Fruit fly (Drosophila melanogaster) whole organism, pupa: ENCODE results near the gene Nepl16.
A peak's percentile ranks its signal among the peaks of the same experiment; 100 is the strongest.

Experiments used
- CG10348 ChIP-seq: fragments of 200-800 bp; sonication (Bioruptor generic); IDR thresholded peaks from 2 replicates; pipeline ENCODE4 v1.3.6; 2022; ENCODE audit warnings: missing biosample characterization, missing genetic modification characterization
- CG12605 ChIP-seq: fragments of 200-800 bp; sonication (Bioruptor generic); IDR thresholded peaks from 2 replicates; pipeline ENCODE4 v1.3.6; 2022; ENCODE audit warnings: missing biosample characterization, missing genetic modification characterization
- CG13204 ChIP-seq: fragments of 200-800 bp; sonication (Bioruptor generic); optimal IDR thresholded peaks from 2 replicates; lab custom pipeline; 2018; ENCODE audit warnings: missing biosample characterization, mild to moderate bottlenecking, missing genetic modification characterization, moderate library complexity
- CG14655 ChIP-seq: fragments of 200-800 bp; sonication (Bioruptor generic); optimal IDR thresholded peaks from 3 replicates; lab custom pipeline; 2017; ENCODE audit warnings: mild to moderate bottlenecking, missing biosample characterization, missing genetic modification reagents, missing genetic modification characterization
- CG15710 ChIP-seq: fragments of 200-800 bp; sonication (Bioruptor generic); optimal IDR thresholded peaks from 2 replicates; lab custom pipeline; 2018; ENCODE audit warnings: missing biosample characterization, mild to moderate bottlenecking, missing genetic modification characterization, moderate library complexity
- CG17806 ChIP-seq: fragments of 200-800 bp; sonication (Bioruptor generic); optimal IDR thresholded peaks from 2 replicates; lab custom pipeline; 2018; ENCODE audit warnings: missing biosample characterization, mild to moderate bottlenecking, missing genetic modification characterization, moderate library complexity
- CG32121 ChIP-seq: fragments of 200-800 bp; sonication (Bioruptor generic); IDR thresholded peaks from 2 replicates; pipeline ENCODE4 v1.3.6; 2022; ENCODE audit warnings: missing biosample characterization, missing genetic modification characterization
- CG34367 ChIP-seq: fragments of 200-800 bp; sonication (Bioruptor generic); optimal IDR thresholded peaks from 2 replicates; lab custom pipeline; 2018; ENCODE audit warnings: missing biosample characterization, mild to moderate bottlenecking, missing genetic modification characterization
- CG4496 ChIP-seq: fragments of 200-800 bp; sonication (Bioruptor generic); IDR thresholded peaks from 3 replicates; pipeline ENCODE4 v1.3.6; 2022; ENCODE audit warnings: missing biosample characterization, missing genetic modification characterization
- CG8159 ChIP-seq: fragments of 200-800 bp; sonication (Bioruptor generic); optimal IDR thresholded peaks from 3 replicates; lab custom pipeline; 2018; ENCODE audit warnings: missing biosample characterization, mild to moderate bottlenecking, missing genetic modification characterization, moderate library complexity
- CG8301 ChIP-seq: fragments of 200-800 bp; sonication (Bioruptor generic); optimal IDR thresholded peaks from 2 replicates; lab custom pipeline; 2018; ENCODE audit warnings: missing biosample characterization, mild to moderate bottlenecking, missing genetic modification characterization
- CG9948 ChIP-seq: fragments of 200-800 bp; sonication (Bioruptor generic); optimal IDR thresholded peaks from 2 replicates; lab custom pipeline; 2018; ENCODE audit warnings: missing biosample characterization, mild to moderate bottlenecking, missing genetic modification characterization, moderate library complexity
- D1 ChIP-seq: fragments of 200-800 bp; sonication (Bioruptor generic); optimal IDR thresholded peaks from 2 replicates; lab custom pipeline; 2018; ENCODE audit warnings: missing biosample characterization, mild to moderate bottlenecking, missing genetic modification characterization, moderate library complexity
- EcR ChIP-seq: fragments of 200-800 bp; sonication (Bioruptor generic); optimal IDR thresholded peaks from 3 replicates; lab custom pipeline; 2019; ENCODE audit warnings: missing biosample characterization, missing genetic modification characterization, mild to moderate bottlenecking, moderate library complexity, missing genetic modification reagents
- Ets98B ChIP-seq: fragments of 200-800 bp; sonication (Bioruptor generic); IDR thresholded peaks from 2 replicates; pipeline ENCODE4 v1.3.6; 2022; ENCODE audit warnings: missing biosample characterization, missing genetic modification characterization
- Pif1A ChIP-seq: fragments of 200-800 bp; sonication (Bioruptor generic); optimal IDR thresholded peaks from 3 replicates; lab custom pipeline; 2016; ENCODE audit warnings: missing biosample characterization, missing genetic modification characterization
- Pif1B ChIP-seq: fragments of 200-800 bp; sonication (Bioruptor generic); optimal IDR thresholded peaks from 3 replicates; lab custom pipeline; 2016; ENCODE audit warnings: missing biosample characterization, missing genetic modification characterization
- Snoo ChIP-seq: fragments of 200-800 bp; sonication (Bioruptor generic); optimal IDR thresholded peaks from 3 replicates; lab custom pipeline; 2017; ENCODE audit warnings: missing biosample characterization, mild to moderate bottlenecking, missing genetic modification characterization, inconsistent platforms
- fd96Ca ChIP-seq: fragments of 200-800 bp; sonication (Bioruptor generic); IDR thresholded peaks from 3 replicates; pipeline ENCODE4 v1.3.6; 2022; ENCODE audit warnings: missing biosample characterization, missing genetic modification characterization
- gl ChIP-seq: fragments of 200-800 bp; sonication (Bioruptor generic); optimal IDR thresholded peaks from 2 replicates; lab custom pipeline; 2018; ENCODE audit warnings: missing biosample characterization, mild to moderate bottlenecking, missing genetic modification characterization
- rn ChIP-seq: fragments of 200-800 bp; sonication (Bioruptor generic); IDR thresholded peaks from 2 replicates; pipeline ENCODE4 v1.3.6; 2022; ENCODE audit warnings: missing biosample characterization, missing genetic modification characterization

The Nepl16 gene

dm6 chr3R:25080446-25080845 is 31.9 kb downstream of the Nepl16 start:
- no peak for TF ChIP-seq CG13204 (GFP tag; lab: Kevin White, UChicago)
- TF ChIP-seq CG10348 (GFP tag; lab: Robert Waterston, UW), result no peak
- TF ChIP-seq CG32121 (GFP tag; lab: Robert Waterston, UW), result peak; percentile 46; the same call in 1 of the 2 replicates

dm6 chr3R:25078665-25079064 is 33.7 kb downstream of the Nepl16 start:
- TF ChIP-seq Pif1A, result no peak
- TF ChIP-seq CG8159, result no peak
- TF ChIP-seq CG8301, result no peak
- no peak for TF ChIP-seq Pif1B (GFP tag; lab: Kevin White, UChicago)
- TF ChIP-seq Ets98B (GFP tag; lab: Robert Waterston, UW), result no peak
- no peak for TF ChIP-seq fd96Ca (GFP tag; lab: Robert Waterston, UW)
- TF ChIP-seq CG13204 (GFP tag; lab: Kevin White, UChicago), result no peak
- TF ChIP-seq gl (tag; lab: Kevin White, UChicago), result no peak
- no peak for TF ChIP-seq CG9948 (tag; lab: Kevin White, UChicago)
- no peak for TF ChIP-seq CG17806 (tag; lab: Kevin White, UChicago)
- TF ChIP-seq CG15710 (tag; lab: Kevin White, UChicago), result no peak
- TF ChIP-seq rn (GFP tag; lab: Robert Waterston, UW), result no peak
- TF ChIP-seq D1 (tag; lab: Kevin White, UChicago), result no peak
- no peak for TF ChIP-seq CG10348 (GFP tag; lab: Robert Waterston, UW)
- no peak for TF ChIP-seq CG34367 (tag; lab: Kevin White, UChicago)
- TF ChIP-seq CG4496 (GFP tag; lab: Robert Waterston, UW), result no peak

dm6 chr3R:25077280-25077820 is 35.0 kb downstream of the Nepl16 start:
- TF ChIP-seq CG4496 (GFP tag; lab: Robert Waterston, UW) (no peak), gl (tag; lab: Kevin White, UChicago) (no peak), fd96Ca (GFP tag; lab: Robert Waterston, UW) (no peak), CG15710 (tag; lab: Kevin White, UChicago) (no peak), Pif1A (no peak), Snoo (tag; lab: Kevin White, UChicago) (no peak), CG10348 (GFP tag; lab: Robert Waterston, UW) (no peak)

dm6 chr3R:25074558-25074964 is 37.8 kb downstream of the Nepl16 start, which contains the start of the genes shams and CG11920:
TSS of gene shams (minus strand) at chr3R:25074607.
TSS of gene CG11920 (plus strand) at chr3R:25074877.
- TF ChIP-seq CG8159 (peak; percentile 58), CG12605 (GFP tag; lab: Robert Waterston, UW) (no peak)

dm6 chr3R:25070871-25071270 is 41.4 kb downstream of the Nepl16 start, which contains the start of gene CG11836:
TSS of gene CG11836 (plus strand) at chr3R:25071126.
- TF ChIP-seq CG13204 (GFP tag; lab: Kevin White, UChicago), result no peak
- no peak for TF ChIP-seq CG8159
- TF ChIP-seq CG12605 (GFP tag; lab: Robert Waterston, UW), result no peak
- no peak for TF ChIP-seq rn (GFP tag; lab: Robert Waterston, UW)
- no peak for TF ChIP-seq CG8301
- TF ChIP-seq Snoo (tag; lab: Kevin White, UChicago), result no peak
- no peak for TF ChIP-seq CG10348 (GFP tag; lab: Robert Waterston, UW)
- no peak for TF ChIP-seq CG4496 (GFP tag; lab: Robert Waterston, UW)

- TF ChIP-seq CG32121 (GFP tag; lab: Robert Waterston, UW) (peak; percentile 42; the same call in 1 of the 2 replicates), Snoo (tag; lab: Kevin White, UChicago) (peak; percentile 21), CG15710 (tag; lab: Kevin White, UChicago) (peak; percentile 53), CG17806 (tag; lab: Kevin White, UChicago) (peak; percentile 28), CG34367 (tag; lab: Kevin White, UChicago) (no peak), CG13204 (GFP tag; lab: Kevin White, UChicago) (no peak), CG8159 (no peak)
These were observed 42.7 kb downstream of the Nepl16 start, which contains the start of the genes Stt3B and CG11839 for dm6 chr3R:25069569-25069968. TSS of gene Stt3B (minus strand) at chr3R:25069637. TSS of gene CG11839 (plus strand) at chr3R:25069927.

- TF ChIP-seq Ets98B (GFP tag; lab: Robert Waterston, UW), result no peak
- TF ChIP-seq gl (tag; lab: Kevin White, UChicago), result no peak
- no peak for TF ChIP-seq EcR (GFP tag; lab: Kevin White, UChicago)
- TF ChIP-seq CG32121 (GFP tag; lab: Robert Waterston, UW), result no peak
- TF ChIP-seq CG9948 (tag; lab: Kevin White, UChicago), result no peak
- no peak for TF ChIP-seq D1 (tag; lab: Kevin White, UChicago)
- no peak for TF ChIP-seq CG15710 (tag; lab: Kevin White, UChicago)
- no peak for TF ChIP-seq CG4496 (GFP tag; lab: Robert Waterston, UW)
- TF ChIP-seq CG17806 (tag; lab: Kevin White, UChicago), result no peak
- TF ChIP-seq CG13204 (GFP tag; lab: Kevin White, UChicago), result no peak
- no peak for TF ChIP-seq fd96Ca (GFP tag; lab: Robert Waterston, UW)
- no peak for TF ChIP-seq CG10348 (GFP tag; lab: Robert Waterston, UW)
- TF ChIP-seq rn (GFP tag; lab: Robert Waterston, UW), result no peak
- no peak for TF ChIP-seq CG14655 (GFP tag; lab: Kevin White, UChicago)
- TF ChIP-seq, all 21 proteins: peak for 0
These were observed 45.5 kb downstream of the Nepl16 start for dm6 chr3R:25066856-25067255.
